Worm (Caenorhabditis elegans): Measurements from ENCODE around the gene lido-11.

ce11 chrII:3048989-3049388 is 45.2 kb downstream of the lido-11 start:
- no peak for TF ChIP-seq T22C8.4 (GFP tag; IDR thresholded peaks at IDR 0.05)
- no peak for TF ChIP-seq tab-1 (GFP tag; IDR thresholded peaks at IDR 0.05)
- no peak for TF ChIP-seq cog-1 (tag; optimal IDR thresholded peaks at IDR 0.05)
